Fruit fly (Drosophila melanogaster) whole organism, embryonic: Measurements from ENCODE around the gene osk.

ENCODE experiments used
- BtbVII ChIP-seq: fragments of 200-800 bp; sonication (Bioruptor generic); optimal IDR thresholded peaks from 3 replicates; lab custom pipeline; 2017; ENCODE audit warnings: missing biosample characterization, mild to moderate bottlenecking, missing genetic modification characterization
- CG10565 ChIP-seq: fragments of 200-800 bp; sonication (Bioruptor generic); optimal IDR thresholded peaks from 3 replicates; lab custom pipeline; 2016; ENCODE audit warnings: missing biosample characterization, mild to moderate bottlenecking, missing genetic modification characterization
- CG10979 ChIP-seq: fragments of 200-800 bp; sonication (Bioruptor generic); optimal IDR thresholded peaks from 2 replicates; lab custom pipeline; 2018; ENCODE audit warnings: missing biosample characterization, mild to moderate bottlenecking, missing genetic modification characterization, moderate library complexity
- CG11695 ChIP-seq: fragments of 200-800 bp; sonication (Bioruptor generic); IDR thresholded peaks from 3 replicates; pipeline ENCODE4 v1.3.6; 2022; ENCODE audit warnings: missing biosample characterization, missing genetic modification characterization
- CG12071 ChIP-seq: fragments of 200-800 bp; sonication (Bioruptor generic); optimal IDR thresholded peaks from 3 replicates; lab custom pipeline; 2018; ENCODE audit warnings: missing biosample characterization, mild to moderate bottlenecking, missing genetic modification characterization
- CG12219 ChIP-seq: fragments of 200-800 bp; sonication (Bioruptor generic); optimal IDR thresholded peaks from 3 replicates; lab custom pipeline; 2018; ENCODE audit warnings: missing biosample characterization, mild to moderate bottlenecking, missing genetic modification characterization
- CG12659 ChIP-seq: fragments of 200-800 bp; sonication (Bioruptor generic); optimal IDR thresholded peaks from 3 replicates; lab custom pipeline; 2017; ENCODE audit warnings: mild to moderate bottlenecking, missing biosample characterization, missing genetic modification reagents, missing genetic modification characterization
- CG14050 ChIP-seq: fragments of 200-800 bp; sonication (Bioruptor generic); IDR thresholded peaks from 3 replicates; pipeline ENCODE4 v1.3.6; 2022; ENCODE audit warnings: missing biosample characterization, missing genetic modification characterization
- CG15696 ChIP-seq: fragments of 200-800 bp; sonication (Bioruptor generic); optimal IDR thresholded peaks from 2 replicates; lab custom pipeline; 2019; ENCODE audit warnings: missing biosample characterization, mild to moderate bottlenecking, missing genetic modification characterization, moderate library complexity
- CG17385 ChIP-seq: fragments of 200-800 bp; sonication (Bioruptor generic); optimal IDR thresholded peaks from 3 replicates; lab custom pipeline; 2018; ENCODE audit warnings: missing biosample characterization, mild to moderate bottlenecking, missing genetic modification characterization
- CG1792 ChIP-seq: fragments of 200-800 bp; sonication (Bioruptor generic); optimal IDR thresholded peaks from 2 replicates; lab custom pipeline; 2016; ENCODE audit warnings: missing biosample characterization, missing genetic modification characterization
- CG2129 ChIP-seq: fragments of 200-800 bp; sonication (Bioruptor generic); IDR thresholded peaks from 2 replicates; pipeline ENCODE4 v1.3.6; 2022; ENCODE audit warnings: missing biosample characterization, missing genetic modification characterization; ENCODE audit not compliant: partially characterized antibody
- CG6765 ChIP-seq: fragments of 200-800 bp; sonication (Bioruptor generic); optimal IDR thresholded peaks from 3 replicates; lab custom pipeline; 2017; ENCODE audit warnings: missing biosample characterization, mild to moderate bottlenecking, missing genetic modification characterization
- CG7357 ChIP-seq: fragments of 200-800 bp; sonication (Bioruptor generic); IDR thresholded peaks from 3 replicates; pipeline ENCODE4 v1.3.6; 2022; ENCODE audit warnings: missing biosample characterization, missing genetic modification characterization
- CG7963 ChIP-seq: fragments of 200-800 bp; sonication (Bioruptor generic); IDR thresholded peaks from 3 replicates; pipeline ENCODE4 v1.3.6; 2022; ENCODE audit warnings: missing biosample characterization, missing genetic modification characterization; ENCODE audit not compliant: partially characterized antibody
- CoRest ChIP-seq: fragments of 200-800 bp; sonication (Bioruptor generic); optimal IDR thresholded peaks from 3 replicates; lab custom pipeline; 2018; ENCODE audit warnings: missing biosample characterization, mild to moderate bottlenecking, missing genetic modification characterization, moderate library complexity
- D ChIP-seq, 2 experiments: fragments of 200-800 bp in 1 of 2; fragments of >200 bp in 1 of 2; sonication (Bioruptor generic) in 1 of 2; optimal IDR thresholded peaks; 2 replicates in 1 of 2; 3 replicates in 1 of 2; lab custom pipeline; 2017; ENCODE audit warnings: mild to moderate bottlenecking in 1 of 2, missing biosample characterization in 1 of 2, missing genetic modification characterization in 1 of 2, missing genetic modification reagents in 1 of 2
- Dip2 ChIP-seq: fragments of 200-800 bp; sonication (Bioruptor generic); IDR thresholded peaks from 2 replicates; pipeline ENCODE4 v1.3.6; 2022; ENCODE audit warnings: missing biosample characterization, missing genetic modification characterization
- Drgx ChIP-seq: fragments of 200-800 bp; sonication (Bioruptor generic); IDR thresholded peaks from 2 replicates; pipeline ENCODE4 v1.3.6; 2022; ENCODE audit warnings: missing biosample characterization, missing genetic modification characterization
- Eip74EF ChIP-seq, 2 experiments: fragments of 200-800 bp in 1 of 2; fragments of >200 bp in 1 of 2; sonication (Bioruptor generic) in 1 of 2; optimal IDR thresholded peaks; 2 replicates each; lab custom pipeline; 2017 to 2019; ENCODE audit warnings: missing biosample characterization in 2 of 2, missing genetic modification characterization in 2 of 2, mild to moderate bottlenecking in 1 of 2, moderate library complexity in 1 of 2
- Fer1 ChIP-seq: fragments of 200-800 bp; sonication (Bioruptor generic); optimal IDR thresholded peaks from 2 replicates; lab custom pipeline; 2017; ENCODE audit warnings: missing biosample characterization, mild to moderate bottlenecking, missing genetic modification characterization
- HLH54F ChIP-seq: fragments of 200-800 bp; sonication (Bioruptor generic); optimal IDR thresholded peaks from 3 replicates; lab custom pipeline; 2016; ENCODE audit warnings: missing biosample characterization, missing genetic modification characterization
- HmgD ChIP-seq: fragments of 200-800 bp; sonication (Bioruptor generic); optimal IDR thresholded peaks from 3 replicates; lab custom pipeline; 2016; ENCODE audit warnings: missing biosample characterization, missing genetic modification characterization
- Hmx ChIP-seq: fragments of 200-800 bp; sonication (Bioruptor generic); optimal IDR thresholded peaks from 2 replicates; lab custom pipeline; 2016; ENCODE audit warnings: missing biosample characterization, missing genetic modification characterization
- Hr51 ChIP-seq, 2 experiments: fragments of 200-800 bp; sonication (Bioruptor generic); optimal IDR thresholded peaks; 2 replicates in 1 of 2; 3 replicates in 1 of 2; lab custom pipeline; 2016 to 2018; ENCODE audit warnings: missing biosample characterization in 2 of 2, missing genetic modification characterization in 2 of 2, mild to moderate bottlenecking in 1 of 2, moderate library complexity in 1 of 2
- Hsf ChIP-seq: fragments of 200-800 bp; sonication (Bioruptor generic); optimal IDR thresholded peaks from 3 replicates; lab custom pipeline; 2016; ENCODE audit warnings: missing biosample characterization, missing genetic modification characterization
- Med ChIP-seq: fragments of 200-800 bp; sonication (Bioruptor generic); peaks from one replicate; lab custom pipeline; 2016; ENCODE audit warnings: missing biosample characterization, missing genetic modification characterization, mild to moderate bottlenecking, inconsistent platforms, moderate library complexity
- Meics ChIP-seq: fragments of 200-800 bp; sonication (Bioruptor generic); optimal IDR thresholded peaks from 2 replicates; lab custom pipeline; 2017; ENCODE audit warnings: missing biosample characterization, mild to moderate bottlenecking, missing genetic modification characterization
- Mes4 ChIP-seq: fragments of 200-800 bp; sonication (Bioruptor generic); optimal IDR thresholded peaks from 2 replicates; lab custom pipeline; 2016; ENCODE audit warnings: missing biosample characterization, missing genetic modification characterization
- Sin3A ChIP-seq: fragments of >200 bp; optimal IDR thresholded peaks from 2 replicates; lab custom pipeline; 2018
- Sry-δ ChIP-seq: fragments of 200-800 bp; sonication (Bioruptor generic); optimal IDR thresholded peaks from 2 replicates; lab custom pipeline; 2016; ENCODE audit warnings: missing biosample characterization, missing genetic modification characterization
- Stat92E ChIP-seq, 3 experiments: fragments of >200 bp in 2 of 3; fragments of 200-800 bp in 1 of 3; sonication (Bioruptor generic) in 1 of 3; optimal IDR thresholded peaks; 2 replicates each; lab custom pipeline; 2017 to 2019; ENCODE audit warnings: missing biosample characterization in 3 of 3, missing genetic modification characterization in 3 of 3, mild to moderate bottlenecking in 1 of 3, moderate library complexity in 1 of 3
- TFAM ChIP-seq: fragments of 200-800 bp; sonication (Bioruptor generic); optimal IDR thresholded peaks from 2 replicates; lab custom pipeline; 2017; ENCODE audit warnings: missing biosample characterization, missing genetic modification characterization, inconsistent platforms
- YL-1 ChIP-seq: fragments of 200-800 bp; sonication (Bioruptor generic); optimal IDR thresholded peaks from 3 replicates; lab custom pipeline; 2017; ENCODE audit warnings: missing biosample characterization, mild to moderate bottlenecking, missing genetic modification characterization
- bab2 ChIP-seq: fragments of 200-800 bp; sonication (Bioruptor generic); optimal IDR thresholded peaks from 2 replicates; lab custom pipeline; 2016; ENCODE audit warnings: missing biosample characterization, missing genetic modification characterization
- esg ChIP-seq: fragments of 200-800 bp; sonication (Bioruptor generic); conservative IDR thresholded peaks from 2 replicates; pipeline ENCODE4 v1.3.6; 2022; ENCODE audit warnings: missing biosample characterization, missing genetic modification characterization
- ewg ChIP-seq: fragments of 200-800 bp; sonication (Bioruptor generic); optimal IDR thresholded peaks from 3 replicates; lab custom pipeline; 2017; ENCODE audit warnings: mild to moderate bottlenecking, missing biosample characterization, missing genetic modification reagents, missing genetic modification characterization
- hbn ChIP-seq: fragments of 200-800 bp; sonication (Bioruptor generic); IDR thresholded peaks from 2 replicates; pipeline ENCODE4 v1.3.6; 2022; ENCODE audit warnings: missing biosample characterization, missing genetic modification characterization; ENCODE audit not compliant: partially characterized antibody
- insv ChIP-seq, 2 experiments: fragments of 200-800 bp; sonication (Bioruptor generic); optimal IDR thresholded peaks; 3 replicates each; lab custom pipeline; 2016 to 2018; ENCODE audit warnings: missing biosample characterization in 2 of 2, missing genetic modification characterization in 2 of 2
- jing ChIP-seq: fragments of 200-800 bp; sonication (Bioruptor generic); optimal IDR thresholded peaks from 2 replicates; lab custom pipeline; 2018; ENCODE audit warnings: missing biosample characterization, mild to moderate bottlenecking, missing genetic modification characterization
- lmd ChIP-seq: fragments of 200-800 bp; sonication (Bioruptor generic); IDR thresholded peaks from 2 replicates; pipeline ENCODE4 v1.3.6; 2022; ENCODE audit warnings: missing biosample characterization, missing genetic modification characterization
- lola ChIP-seq, 3 experiments: fragments of >200 bp in 2 of 3; fragments of 200-800 bp in 1 of 3; sonication (Bioruptor generic) in 1 of 3; optimal IDR thresholded peaks; 2 replicates each; lab custom pipeline; 2017 to 2019; ENCODE audit warnings: missing biosample characterization in 3 of 3, missing genetic modification characterization in 3 of 3, mild to moderate bottlenecking in 1 of 3, moderate library complexity in 1 of 3
- mirr ChIP-seq: fragments of 200-800 bp; sonication (Bioruptor generic); optimal IDR thresholded peaks from 3 replicates; lab custom pipeline; 2018; ENCODE audit warnings: missing biosample characterization, mild to moderate bottlenecking, missing genetic modification characterization
- mld ChIP-seq: fragments of 200-800 bp; sonication (Bioruptor generic); IDR thresholded peaks from 3 replicates; pipeline ENCODE4 v1.3.6; 2022; ENCODE audit warnings: missing biosample characterization, missing genetic modification characterization; ENCODE audit not compliant: partially characterized antibody
- org-1 ChIP-seq: fragments of 200-800 bp; sonication (Bioruptor generic); optimal IDR thresholded peaks from 2 replicates; lab custom pipeline; 2017; ENCODE audit warnings: missing biosample characterization, missing genetic modification characterization
- otp ChIP-seq: fragments of 200-800 bp; sonication (Bioruptor generic); IDR thresholded peaks from 3 replicates; pipeline ENCODE4, ENCODE4 v1.3.6; 2022; ENCODE audit warnings: missing biosample characterization, missing genetic modification characterization
- sd ChIP-seq: fragments of 200-800 bp; sonication (Bioruptor generic); optimal IDR thresholded peaks from 3 replicates; lab custom pipeline; 2018; ENCODE audit warnings: missing biosample characterization, mild to moderate bottlenecking, missing genetic modification characterization, moderate library complexity
- sqz ChIP-seq: fragments of 200-800 bp; sonication (Bioruptor generic); optimal IDR thresholded peaks from 3 replicates; lab custom pipeline; 2018; ENCODE audit warnings: missing biosample characterization, mild to moderate bottlenecking, missing genetic modification characterization
- vfl ChIP-seq: fragments of 200-800 bp; sonication (Bioruptor generic); optimal IDR thresholded peaks from 2 replicates; lab custom pipeline; 2016; ENCODE audit warnings: missing biosample characterization, missing genetic modification characterization

osk gene

dm6 chr3R:8963756-8964342 is 28.9 kb downstream of the osk start (continued):
- TF ChIP-seq mld (GFP tag; lab: Robert Waterston, UW): no peak
- TF ChIP-seq sd: no peak
- no peak for TF ChIP-seq HLH54F (GFP tag; lab: Kevin White, UChicago)
- TF ChIP-seq YL-1 (GFP tag; lab: Kevin White, UChicago): no peak
- TF ChIP-seq otp (GFP tag; lab: Robert Waterston, UW): 0 out of 3 replicates have a peak, but pooled peaks have one; percentile 35
- TF ChIP-seq Dip2 (GFP tag; lab: Robert Waterston, UW): no peak
- no peak for TF ChIP-seq mirr (GFP tag; lab: Kevin White, UChicago)
- no peak for TF ChIP-seq hbn (GFP tag; lab: Robert Waterston, UW)
- no peak for TF ChIP-seq esg
- no peak for TF ChIP-seq CG10565 (GFP tag; lab: Kevin White, UChicago)
- TF ChIP-seq CG14050 (GFP tag; lab: Robert Waterston, UW): no peak
- no peak for TF ChIP-seq CG12659 (GFP tag; lab: Kevin White, UChicago)
- no peak for TF ChIP-seq CG7357 (GFP tag; lab: Robert Waterston, UW)
- TF ChIP-seq CG1792 (GFP tag; lab: Kevin White, UChicago): no peak
- TF ChIP-seq CG15696 (tag; lab: Kevin White, UChicago): no peak
- no peak for TF ChIP-seq CG11695 (GFP tag; lab: Robert Waterston, UW)
- no peak for TF ChIP-seq lola (GFP tag; optimal IDR thresholded peaks at IDR 0.05; lab: Kevin White, UChicago)
- TF ChIP-seq Eip74EF (GFP tag; optimal IDR thresholded peaks at IDR 0.05; lab: Kevin White, UChicago): peak in 1 of 2 experiments; percentile 14
- TF ChIP-seq CG2129 (GFP tag; lab: Robert Waterston, UW): no peak
- TF ChIP-seq Fer1 (GFP tag; lab: Kevin White, UChicago): no peak
- TF ChIP-seq Drgx: 0 out of 2 replicates have a peak, but pooled peaks have one; percentile 20
- TF ChIP-seq CG10979 (tag; lab: Kevin White, UChicago): peak; percentile 41
- TF ChIP-seq Stat92E (GFP tag; optimal IDR thresholded peaks at IDR 0.05; lab: Kevin White, UChicago): no peak
- TF ChIP-seq org-1 (GFP tag; lab: Kevin White, UChicago): no peak
- TF ChIP-seq D (optimal IDR thresholded peaks at IDR 0.05; lab: Kevin White, UChicago): no peak
- no peak for TF ChIP-seq D (GFP tag; optimal IDR thresholded peaks at IDR 0.05; lab: Kevin White, UChicago)
- TF ChIP-seq ewg (GFP tag; lab: Kevin White, UChicago): peak; percentile 32
- no peak for TF ChIP-seq Med (GFP tag; lab: Kevin White, UChicago)
- TF ChIP-seq Hr51 (GFP tag; optimal IDR thresholded peaks at IDR 0.05; lab: Kevin White, UChicago): peak in 1 of 2 experiments; percentile 63
- no peak for TF ChIP-seq Sry-δ
- no peak for TF ChIP-seq jing
- no peak for TF ChIP-seq vfl (GFP tag; lab: Kevin White, UChicago)
- no peak for TF ChIP-seq BtbVII (GFP tag; lab: Kevin White, UChicago)
- no peak for TF ChIP-seq CG7963
- TF ChIP-seq CoRest (tag; lab: Kevin White, UChicago): no peak
- peak; percentile 39 for TF ChIP-seq CG17385 (GFP tag; lab: Kevin White, UChicago)
- TF ChIP-seq CG12219 (GFP tag; lab: Kevin White, UChicago): no peak
- TF ChIP-seq Sin3A (lab: Kevin White, UChicago): no peak
- TF ChIP-seq Meics (GFP tag; lab: Kevin White, UChicago): no peak
- TF ChIP-seq CG6765: no peak
- no peak for TF ChIP-seq bab2
- no peak for TF ChIP-seq Hsf (GFP tag; lab: Kevin White, UChicago)
- TF ChIP-seq lmd (GFP tag; lab: Robert Waterston, UW): 0 out of 2 replicates have a peak, but pooled peaks have one; percentile 17
- TF ChIP-seq insv (GFP tag; optimal IDR thresholded peaks at IDR 0.05; lab: Kevin White, UChicago): no peak
- TF ChIP-seq Hmx (GFP tag; lab: Kevin White, UChicago): no peak
- TF ChIP-seq CG12071 (GFP tag; lab: Kevin White, UChicago): no peak
- no peak for TF ChIP-seq HmgD (GFP tag; lab: Kevin White, UChicago)
- no peak for TF ChIP-seq Mes4
- TF ChIP-seq sqz: no peak
- TF ChIP-seq TFAM (GFP tag; lab: Kevin White, UChicago): no peak
